Fruit fly (Drosophila melanogaster): ENCODE measurements around the gene Odj.

Gene Odj

dm6 chr3R:17794335-17795074 is 14.5 kb downstream of the Odj start, which contains the start of gene CG43102 (continued):
- peak; percentile 16 for TF ChIP-seq pho (GFP tag; optimal IDR thresholded peaks at IDR 0.05)
- no peak for TF ChIP-seq Trl (optimal IDR thresholded peaks at IDR 0.05)
- peak; percentile 3 for TF ChIP-seq Trl (GFP tag; optimal IDR thresholded peaks at IDR 0.05)
- TF ChIP-seq lbe (GFP tag; optimal IDR thresholded peaks at IDR 0.05): peak; percentile 51
- TF ChIP-seq Rfx (GFP tag; IDR thresholded peaks at IDR 0.05): peak; percentile 83
- TF ChIP-seq bcd (GFP tag; optimal IDR thresholded peaks at IDR 0.05): peak; percentile 46
- peak; percentile 35 for TF ChIP-seq Dp (GFP tag; optimal IDR thresholded peaks at IDR 0.05)
- TF ChIP-seq Doc3 (GFP tag; IDR thresholded peaks at IDR 0.05; ENCODE audit: partially characterized antibody): peak; percentile 83
- TF ChIP-seq onecut (GFP tag; IDR thresholded peaks at IDR 0.05): peak; percentile 57
- TF ChIP-seq tap (tag; optimal IDR thresholded peaks at IDR 0.05): peak; percentile 66
- TF ChIP-seq Antp (GFP tag; optimal IDR thresholded peaks at IDR 0.05): peak; percentile 35
- TF ChIP-seq Chrac-16 (GFP tag; optimal IDR thresholded peaks at IDR 0.05): peak; percentile 49
- peak; percentile 45 for TF ChIP-seq CG9609 (GFP tag; optimal IDR thresholded peaks at IDR 0.05)
- peak; percentile 80 for TF ChIP-seq CG10366 (GFP tag; IDR thresholded peaks at IDR 0.05)
- TF ChIP-seq fd64A (GFP tag; optimal IDR thresholded peaks at IDR 0.05): peak; percentile 3
- no peak for TF ChIP-seq ems (GFP tag; optimal IDR thresholded peaks at IDR 0.05)
- peak; percentile 72 for TF ChIP-seq CG18262 (tag; optimal IDR thresholded peaks at IDR 0.05)
- TF ChIP-seq CG17359 (tag; optimal IDR thresholded peaks at IDR 0.05): peak; percentile 72
- TF ChIP-seq CG16813 (GFP tag; IDR thresholded peaks at IDR 0.05; ENCODE audit: partially characterized antibody): peak; percentile 71
- peak; percentile 20 for TF ChIP-seq CG5245 (GFP tag; optimal IDR thresholded peaks at IDR 0.05)
- peak; percentile 43 for TF ChIP-seq Sox100B (GFP tag; optimal IDR thresholded peaks at IDR 0.05)
- peak; percentile 53 for TF ChIP-seq caup (GFP tag; optimal IDR thresholded peaks at IDR 0.05; ENCODE audit: severe bottlenecking)
- no peak; the same call in 2 of the 3 replicates for TF ChIP-seq jigr1 (GFP tag; IDR thresholded peaks at IDR 0.05)
- peak; percentile 47; the same call in 1 of the 2 replicates for TF ChIP-seq CG43689 (GFP tag; IDR thresholded peaks at IDR 0.05)
- peak; percentile 11 for TF ChIP-seq CG3163 (GFP tag; optimal IDR thresholded peaks at IDR 0.05)
- TF ChIP-seq mld (GFP tag; IDR thresholded peaks at IDR 0.05; ENCODE audit: partially characterized antibody): 0 out of 3 replicates have a peak, but pooled peaks have one; percentile 43
- TF ChIP-seq eyg (GFP tag; optimal IDR thresholded peaks at IDR 0.05): no peak
- no peak for TF ChIP-seq nerfin-2 (GFP tag; IDR thresholded peaks at IDR 0.05; ENCODE audit: partially characterized antibody)
- TF ChIP-seq Myb (GFP tag; optimal IDR thresholded peaks at IDR 0.05): peak; percentile 64
- peak; percentile 83 for TF ChIP-seq ftz-f1 (GFP tag; optimal IDR thresholded peaks at IDR 0.05)
- TF ChIP-seq lmd (GFP tag; IDR thresholded peaks at IDR 0.05): peak; percentile 58; the same call in 1 of the 2 replicates
- TF ChIP-seq crc (GFP tag; optimal IDR thresholded peaks at IDR 0.05): no peak
- TF ChIP-seq trh (GFP tag; optimal IDR thresholded peaks at IDR 0.05): peak; percentile 18
- TF ChIP-seq croc (GFP tag; conservative IDR thresholded peaks at IDR 0.05): no peak; the same call in 2 of the 3 replicates
- no peak for TF ChIP-seq luna (GFP tag; optimal IDR thresholded peaks at IDR 0.05)
- no peak for TF ChIP-seq Lhr (GFP tag; optimal IDR thresholded peaks at IDR 0.05)
- peak; percentile 37 for TF ChIP-seq pum (GFP tag; optimal IDR thresholded peaks at IDR 0.05)
- TF ChIP-seq CG12155 (GFP tag; optimal IDR thresholded peaks at IDR 0.05): peak; percentile 19
- no peak for TF ChIP-seq ab (GFP tag; optimal IDR thresholded peaks at IDR 0.05)
- peak; percentile 60 for TF ChIP-seq H2.0 (GFP tag; IDR thresholded peaks at IDR 0.05)
- no peak for TF ChIP-seq gt (GFP tag; IDR thresholded peaks at IDR 0.05)
- no peak for TF ChIP-seq Dfd (GFP tag; optimal IDR thresholded peaks at IDR 0.05)
- TF ChIP-seq Lim3 (GFP tag; IDR thresholded peaks at IDR 0.05): no peak
- no peak for TF ChIP-seq CHES-1-like (GFP tag; optimal IDR thresholded peaks at IDR 0.05)
- TF ChIP-seq lab (GFP tag; optimal IDR thresholded peaks at IDR 0.05): peak; percentile 73
- peak; percentile 56 for TF ChIP-seq CrebB (tag; optimal IDR thresholded peaks at IDR 0.05)
- no peak for TF ChIP-seq ham (GFP tag; IDR thresholded peaks at IDR 0.05)
- TF ChIP-seq CG11696 (GFP tag; IDR thresholded peaks at IDR 0.05): peak; percentile 65; the same call in 1 of the 2 replicates
- peak; percentile 51 for TF ChIP-seq CG34224 (GFP tag; IDR thresholded peaks at IDR 0.05; ENCODE audit: partially characterized antibody)
- peak; percentile 87 for TF ChIP-seq CG12769 (tag; optimal IDR thresholded peaks at IDR 0.05)
